Fruit fly (Drosophila melanogaster): ENCODE results near the gene CG15739.

dm6 chrX:11888142-11888541 lies 15.0 kb downstream of the CG15739 start, which contains the start of gene CG1840:
- TF ChIP-seq CG8478 (optimal IDR thresholded peaks at IDR 0.05) (no peak), Dll (optimal IDR thresholded peaks at IDR 0.05) (no peak)
